1 fruit fly cellular context compared by ENCODE assay signal in genomic region chr3R:21190797-21191401, dm6.
TF ChIP-seq lines count a peak whose summit lies in the region.

No protein-coding gene starts in this region.

TF ChIP-seq in whole organism, embryonic, 481 proteins besides CTCF, POLR2A, EP300 and RAD21 (continued from another document):
- TF ChIP-seq peb (GFP tag; IDR thresholded peaks at IDR 0.05; lab: Robert Waterston, UW) (no peak), CG5953 (GFP tag; IDR thresholded peaks at IDR 0.05; lab: Robert Waterston, UW) (no peak), CG10654 (GFP tag; optimal IDR thresholded peaks at IDR 0.05; lab: Kevin White, UChicago) (no peak), CG13624 (GFP tag; optimal IDR thresholded peaks at IDR 0.05; lab: Kevin White, UChicago) (peak; percentile 63), CG2199 (GFP tag; IDR thresholded peaks at IDR 0.05; lab: Robert Waterston, UW) (0 out of 3 replicates have a peak, but pooled peaks have one; percentile 49), zf30C (GFP tag; optimal IDR thresholded peaks at IDR 0.05; lab: Kevin White, UChicago) (no peak), Med (GFP tag; lab: Kevin White, UChicago) (peak; percentile 65)
